Worm (Caenorhabditis elegans) whole organism, L3 larva: ENCODE results near the gene Y119D3B.14.

Experiments
- R02D3.7 ChIP-seq: fragments of 150-350 bp; optimal IDR thresholded peaks from 2 replicates; lab custom pipeline; 2014; ENCODE audit warnings: missing biosample characterization, missing genetic modification characterization
- ZK546.5 ChIP-seq: sonication (generic microtip); optimal IDR thresholded peaks from 2 replicates; lab custom pipeline; 2017; ENCODE audit warnings: missing biosample characterization, missing genetic modification characterization
- aly-2 ChIP-seq: fragments of 150-350 bp; optimal IDR thresholded peaks from 2 replicates; lab custom pipeline; 2014; ENCODE audit warnings: missing biosample characterization, missing genetic modification characterization
- ama-1 ChIP-seq: fragments of 150-350 bp; optimal IDR thresholded peaks from 2 replicates; lab custom pipeline; 2018
- ceh-16 ChIP-seq: sonication (generic microtip); optimal IDR thresholded peaks from 2 replicates; lab custom pipeline; 2017; ENCODE audit warnings: missing biosample characterization, missing genetic modification characterization
- ceh-28 ChIP-seq: fragments of 150-350 bp; optimal IDR thresholded peaks from 2 replicates; lab custom pipeline; 2014; ENCODE audit warnings: missing biosample characterization, missing genetic modification reagents, missing genetic modification characterization
- ceh-82 ChIP-seq: fragments of 150-350 bp; optimal IDR thresholded peaks from 2 replicates; lab custom pipeline; 2014; ENCODE audit warnings: missing biosample characterization, missing genetic modification characterization
- ceh-9 ChIP-seq: sonication (generic microtip); optimal IDR thresholded peaks from 2 replicates; lab custom pipeline; 2018; ENCODE audit warnings: missing biosample characterization, missing genetic modification characterization
- daf-12 ChIP-seq: fragments of 150-350 bp; optimal IDR thresholded peaks from 2 replicates; lab custom pipeline; 2014; ENCODE audit warnings: missing biosample characterization, missing genetic modification reagents, missing genetic modification characterization
- egl-27 ChIP-seq: sonication (generic microtip); optimal IDR thresholded peaks from 4 replicates; lab custom pipeline; 2017; ENCODE audit warnings: missing biosample characterization, missing genetic modification reagents, missing genetic modification characterization
- egl-5 ChIP-seq: fragments of 150-350 bp; optimal IDR thresholded peaks from 2 replicates; lab custom pipeline; 2017; ENCODE audit warnings: missing biosample characterization, missing genetic modification reagents, missing genetic modification characterization, inconsistent platforms
- elt-1 ChIP-seq: fragments of 150-350 bp; optimal IDR thresholded peaks from 2 replicates; lab custom pipeline; 2014; ENCODE audit warnings: missing biosample characterization, missing genetic modification characterization
- elt-2 ChIP-seq: sonication (generic microtip); optimal IDR thresholded peaks from 2 replicates; lab custom pipeline; 2016; ENCODE audit warnings: missing genetic modification reagents, mild to moderate bottlenecking, missing genetic modification characterization, missing compliant biosample characterization
- elt-3 ChIP-seq, 3 experiments: fragments of 150-350 bp in 1 of 3; sonication (generic microtip) in 2 of 3; optimal IDR thresholded peaks; 2 replicates in 2 of 3; 4 replicates in 1 of 3; lab custom pipeline; 2014 to 2017; ENCODE audit warnings: missing biosample characterization in 3 of 3, missing genetic modification characterization in 3 of 3
- eor-1 ChIP-seq, 2 experiments: fragments of 150-350 bp; optimal IDR thresholded peaks; 2 replicates each; lab custom pipeline; 2014 to 2018; ENCODE audit warnings: missing biosample characterization in 2 of 2, missing genetic modification characterization in 2 of 2
- fkh-10 ChIP-seq: sonication (generic microtip); optimal IDR thresholded peaks from 2 replicates; lab custom pipeline; 2017; ENCODE audit warnings: missing biosample characterization, missing genetic modification reagents, missing genetic modification characterization
- fkh-2 ChIP-seq: fragments of 150-350 bp; optimal IDR thresholded peaks from 2 replicates; lab custom pipeline; 2014; ENCODE audit warnings: missing biosample characterization, missing genetic modification reagents, missing genetic modification characterization
- fos-1 ChIP-seq: fragments of 150-350 bp; optimal IDR thresholded peaks from 2 replicates; lab custom pipeline; 2014; ENCODE audit warnings: missing biosample characterization, missing genetic modification characterization
- hmg-11 ChIP-seq: sonication (generic microtip); optimal IDR thresholded peaks from 2 replicates; lab custom pipeline; 2016; ENCODE audit warnings: missing genetic modification characterization, missing compliant biosample characterization
- jun-1 ChIP-seq: fragments of 150-350 bp; optimal IDR thresholded peaks from 2 replicates; lab custom pipeline; 2014; ENCODE audit warnings: missing biosample characterization, missing genetic modification reagents, missing genetic modification characterization
- lin-15B ChIP-seq: fragments of 150-350 bp; optimal IDR thresholded peaks from 2 replicates; lab custom pipeline; 2014; ENCODE audit warnings: missing biosample characterization, missing genetic modification characterization
- lin-39 ChIP-seq: fragments of 150-350 bp; optimal IDR thresholded peaks from 2 replicates; lab custom pipeline; 2018; ENCODE audit warnings: missing biosample characterization, missing genetic modification reagents, missing genetic modification characterization
- lsy-12 ChIP-seq: sonication (generic microtip); optimal IDR thresholded peaks from 2 replicates; lab custom pipeline; 2016; ENCODE audit warnings: mild to moderate bottlenecking, missing genetic modification characterization, missing compliant biosample characterization
- mdl-1 ChIP-seq: fragments of 150-350 bp; optimal IDR thresholded peaks from 2 replicates; lab custom pipeline; 2014; ENCODE audit warnings: missing biosample characterization, missing genetic modification characterization
- mml-1 ChIP-seq: fragments of 150-350 bp; sonication (generic microtip); optimal IDR thresholded peaks from 3 replicates; lab custom pipeline; 2014; ENCODE audit warnings: missing biosample characterization, missing genetic modification characterization
- nfya-1 ChIP-seq: sonication (generic microtip); optimal IDR thresholded peaks from 2 replicates; lab custom pipeline; 2017; ENCODE audit warnings: missing genetic modification characterization, mild to moderate bottlenecking, missing compliant biosample characterization, antibody characterized with exemption, moderate library complexity; ENCODE audit not compliant: insufficient read depth
- nhr-11 ChIP-seq: fragments of 150-350 bp; optimal IDR thresholded peaks from 2 replicates; lab custom pipeline; 2014; ENCODE audit warnings: missing biosample characterization, missing genetic modification characterization
- nhr-12 ChIP-seq: fragments of 150-350 bp; optimal IDR thresholded peaks from 2 replicates; lab custom pipeline; 2014; ENCODE audit warnings: missing biosample characterization, missing genetic modification characterization
- nhr-23 ChIP-seq: fragments of 150-350 bp; optimal IDR thresholded peaks from 2 replicates; lab custom pipeline; 2014; ENCODE audit warnings: missing biosample characterization, missing genetic modification reagents, missing genetic modification characterization
- nhr-237 ChIP-seq: fragments of 150-350 bp; optimal IDR thresholded peaks from 2 replicates; lab custom pipeline; 2014; ENCODE audit warnings: missing biosample characterization, missing genetic modification characterization
- nhr-25 ChIP-seq: sonication (generic microtip); optimal IDR thresholded peaks from 2 replicates; lab custom pipeline; 2017; ENCODE audit warnings: missing biosample characterization, missing genetic modification characterization
- nhr-28 ChIP-seq: fragments of 150-350 bp; optimal IDR thresholded peaks from 2 replicates; lab custom pipeline; 2014; ENCODE audit warnings: missing biosample characterization, missing genetic modification characterization
- nhr-43 ChIP-seq: sonication (generic microtip); optimal IDR thresholded peaks from 2 replicates; lab custom pipeline; 2016; ENCODE audit warnings: mild to moderate bottlenecking, missing genetic modification characterization, missing compliant biosample characterization; ENCODE audit not compliant: poor library complexity, severe bottlenecking
- nhr-67 ChIP-seq: fragments of 150-350 bp; optimal IDR thresholded peaks from 2 replicates; lab custom pipeline; 2014; ENCODE audit warnings: missing biosample characterization, missing genetic modification characterization
- nhr-76 ChIP-seq: fragments of 150-350 bp; sonication (generic microtip); optimal IDR thresholded peaks from 5 replicates; lab custom pipeline; 2014; ENCODE audit warnings: missing biosample characterization, missing genetic modification characterization
- nhr-77 ChIP-seq: fragments of 150-350 bp; optimal IDR thresholded peaks from 2 replicates; lab custom pipeline; 2014; ENCODE audit warnings: missing biosample characterization, missing genetic modification characterization
- pha-4 ChIP-seq: fragments of 150-350 bp; optimal IDR thresholded peaks from 2 replicates; lab custom pipeline; 2014; ENCODE audit warnings: missing biosample characterization, missing genetic modification reagents, missing genetic modification characterization
- pqm-1 ChIP-seq: fragments of 150-350 bp; optimal IDR thresholded peaks from 2 replicates; lab custom pipeline; 2017; ENCODE audit warnings: missing biosample characterization, missing genetic modification characterization, inconsistent platforms
- sea-2 ChIP-seq: fragments of 150-350 bp; sonication (generic microtip); optimal IDR thresholded peaks from 4 replicates; lab custom pipeline; 2014; ENCODE audit warnings: missing biosample characterization, missing genetic modification reagents, missing genetic modification characterization
- skn-1 ChIP-seq: fragments of 150-350 bp; optimal IDR thresholded peaks from 2 replicates; lab custom pipeline; 2014; ENCODE audit warnings: missing biosample characterization, missing genetic modification characterization
- snpc-4 ChIP-seq: fragments of 150-350 bp; optimal IDR thresholded peaks from 2 replicates; lab custom pipeline; 2014; ENCODE audit warnings: missing biosample characterization, missing genetic modification characterization
- tbx-2 ChIP-seq: sonication (generic microtip); optimal IDR thresholded peaks from 2 replicates; lab custom pipeline; 2016; ENCODE audit warnings: mild to moderate bottlenecking, missing genetic modification characterization, missing compliant biosample characterization
- unc-39 ChIP-seq: sonication (generic microtip); optimal IDR thresholded peaks from 4 replicates; lab custom pipeline; 2017; ENCODE audit warnings: missing biosample characterization, missing genetic modification characterization
- unc-62 ChIP-seq: fragments of 150-350 bp; sonication (generic microtip); optimal IDR thresholded peaks from 4 replicates; lab custom pipeline; 2014; ENCODE audit warnings: missing biosample characterization, missing genetic modification reagents, missing genetic modification characterization
- zag-1 ChIP-seq: fragments of 150-350 bp; optimal IDR thresholded peaks from 2 replicates; lab custom pipeline; 2014; ENCODE audit warnings: missing biosample characterization, missing genetic modification characterization
- ztf-11 ChIP-seq: fragments of 150-350 bp; optimal IDR thresholded peaks from 2 replicates; lab custom pipeline; 2014; ENCODE audit warnings: missing biosample characterization, missing genetic modification characterization
- ztf-4 ChIP-seq: fragments of 150-350 bp; optimal IDR thresholded peaks from 2 replicates; lab custom pipeline; 2014; ENCODE audit warnings: missing biosample characterization, missing genetic modification characterization

The Y119D3B.14 gene

DNA sequence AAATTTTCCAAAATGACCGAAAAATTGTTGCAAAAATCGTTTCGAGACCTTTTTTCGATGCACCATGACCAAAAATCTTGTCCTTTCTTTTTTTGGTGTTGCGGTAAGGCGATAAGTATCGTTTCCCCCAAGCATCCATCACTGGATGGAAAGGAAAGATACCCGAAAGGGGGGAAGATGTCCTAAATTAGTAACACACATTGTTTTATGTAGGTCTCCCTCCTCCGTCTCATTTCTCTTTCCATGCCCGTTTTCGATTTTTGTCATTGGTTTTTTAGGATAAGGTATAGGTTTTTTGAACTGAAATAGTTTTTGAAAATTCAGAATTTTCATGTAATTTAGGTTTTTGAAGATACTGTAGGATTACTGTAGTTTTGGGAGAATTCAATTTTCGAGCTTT lies 44.1 kb downstream of the Y119D3B.14 start:
- TF ChIP-seq nhr-23 (tag; lab: Kevin White, UChicago) = peak; percentile 62
- no peak for TF ChIP-seq nhr-11 (tag; lab: Kevin White, UChicago)
- TF ChIP-seq ceh-16 (tag; lab: Kevin White, UChicago) = no peak

DNA sequence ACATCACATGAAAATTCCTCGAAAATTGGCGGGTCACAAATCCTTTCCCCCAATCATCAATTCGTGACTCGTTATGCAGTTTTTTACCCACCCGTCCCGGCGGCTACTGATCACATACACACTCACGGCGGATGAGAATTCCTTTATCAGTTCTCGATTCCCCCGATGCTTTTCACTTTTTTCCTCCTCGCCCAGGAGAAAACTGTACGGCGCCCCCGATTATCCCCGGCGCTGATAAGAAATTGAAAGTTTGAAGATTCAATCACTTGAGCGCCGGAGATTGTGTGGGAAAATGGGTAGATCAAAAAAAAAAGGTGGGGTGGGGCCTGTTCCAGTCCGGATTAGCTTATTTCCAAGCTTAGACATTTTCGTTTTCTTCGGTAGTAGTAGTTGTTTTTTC lies 45.7 kb downstream of the Y119D3B.14 start:
- TF ChIP-seq ceh-9 (tag; lab: Kevin White, UChicago) (no peak), mdl-1 (tag; lab: Kevin White, UChicago) (no peak)

DNA sequence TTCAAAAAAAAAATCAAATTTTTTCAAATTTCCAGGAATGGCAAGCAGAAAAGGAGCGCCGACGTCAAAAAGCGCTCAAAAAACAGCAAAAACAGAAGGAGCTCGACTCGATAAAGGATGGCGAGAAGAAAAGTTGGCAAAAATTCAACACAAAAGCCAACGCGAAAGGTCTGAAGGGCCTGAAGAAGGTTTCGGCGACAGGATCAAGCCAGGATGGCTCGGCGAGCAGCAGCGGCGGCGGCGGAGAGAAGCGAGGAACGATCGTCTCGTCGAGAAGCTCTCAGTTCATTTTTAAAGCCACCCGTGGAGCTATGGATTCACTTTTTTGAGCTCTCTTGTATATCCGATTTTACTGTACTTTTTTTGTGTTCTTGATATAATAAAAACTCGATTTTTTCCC lies 48.8 kb downstream of the Y119D3B.14 start:
- TF ChIP-seq nhr-11 (tag; lab: Kevin White, UChicago) (no peak), nhr-77 (tag; lab: Kevin White, UChicago) (no peak), fos-1 (no peak)

DNA sequence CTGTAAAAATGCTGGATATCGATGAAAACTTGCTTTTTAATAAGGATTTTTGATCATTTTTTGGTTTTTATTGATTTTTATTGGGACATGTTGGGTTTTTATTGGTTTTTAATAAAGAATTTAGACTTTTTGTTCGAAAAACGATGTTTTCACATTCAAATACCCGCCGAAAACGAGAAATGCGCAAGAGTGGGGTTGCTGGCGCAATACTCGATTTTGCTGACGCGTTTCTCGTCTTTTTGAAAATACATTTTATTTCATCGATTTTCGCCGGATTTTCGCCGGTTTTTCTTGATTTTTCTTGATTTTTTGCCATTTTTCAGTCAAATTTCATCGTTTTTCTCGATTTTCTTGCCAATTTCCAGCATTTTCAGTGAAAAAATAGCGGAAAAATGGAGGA lies 50.8 kb downstream of the Y119D3B.14 start, which contains the start of gene smr-1:
Gene smr-1 (plus strand): TSS at position 375 of the 400 bp plus-strand sequence.
- TF ChIP-seq fkh-10 (GFP tag; lab: Kevin White, UChicago) (no peak), sea-2 (no peak), nhr-76 (tag; lab: Kevin White, UChicago) (no peak), ztf-11 (tag; lab: Kevin White, UChicago) (no peak), nhr-11 (tag; lab: Kevin White, UChicago) (peak; percentile 25), ceh-82 (tag; lab: Kevin White, UChicago) (peak; percentile 67), fkh-2 (tag; lab: Kevin White, UChicago) (no peak), unc-39 (tag; lab: Kevin White, UChicago) (no peak), fos-1 (no peak), ceh-16 (tag; lab: Kevin White, UChicago) (peak; percentile 4), elt-1 (tag; lab: Kevin White, UChicago) (peak; percentile 8), nhr-67 (no peak), jun-1 (tag; lab: Kevin White, UChicago) (peak; percentile 84), egl-27 (tag; lab: Kevin White, UChicago) (peak; percentile 59), aly-2 (peak; percentile 57), nhr-43 (tag; lab: Kevin White, UChicago) (no peak), ceh-9 (tag; lab: Kevin White, UChicago) (no peak), ZK546.5 (tag; lab: Kevin White, UChicago) (no peak), nhr-12 (no peak), tbx-2 (tag; lab: Kevin White, UChicago) (peak; percentile 78), mdl-1 (tag; lab: Kevin White, UChicago) (no peak), skn-1 (tag; lab: Kevin White, UChicago) (peak; percentile 41), snpc-4 (tag; lab: Kevin White, UChicago) (peak; percentile 60), mml-1 (tag; lab: Kevin White, UChicago) (no peak), ceh-28 (tag; lab: Kevin White, UChicago) (peak; percentile 76), hmg-11 (tag; lab: Kevin White, UChicago) (peak; percentile 57), nhr-77 (tag; lab: Kevin White, UChicago) (no peak), pha-4 (peak; percentile 91), ama-1 (lab: Kevin White, UChicago) (peak; percentile 26), lsy-12 (tag; lab: Kevin White, UChicago) (peak; percentile 77), unc-62 (no peak), ztf-4 (no peak), egl-5 (peak; percentile 28), lin-39 (tag; lab: Kevin White, UChicago) (peak; percentile 22), lin-15B (tag; lab: Kevin White, UChicago) (peak; percentile 86), nfya-1 (peak; percentile 84), elt-2 (tag; lab: Kevin White, UChicago) (peak; percentile 49), nhr-23 (tag; lab: Kevin White, UChicago) (peak; percentile 75), elt-3 (tag; optimal IDR thresholded peaks at IDR 0.05; lab: Kevin White, UChicago) (no peak), nhr-28 (no peak), pqm-1 (no peak), nhr-237 (tag; lab: Kevin White, UChicago) (no peak), nhr-25 (peak; percentile 63), zag-1 (tag; lab: Kevin White, UChicago) (no peak), R02D3.7 (tag; lab: Kevin White, UChicago) (peak; percentile 67), daf-12 (tag; lab: Kevin White, UChicago) (no peak), eor-1 (tag; optimal IDR thresholded peaks at IDR 0.05; lab: Kevin White, UChicago) (no peak)
